Fruit fly (Drosophila melanogaster) whole organism, embryonic: ENCODE measurements around the gene Irp-1B.
A peak's percentile ranks its signal among the peaks of the same experiment; 100 is the strongest.

Experiments used
- Atf6 ChIP-seq: fragments of 200-800 bp; sonication (Bioruptor generic); IDR thresholded peaks from 2 replicates; pipeline ENCODE4 v1.3.6; 2022; ENCODE audit warnings: missing biosample characterization, missing genetic modification characterization
- BtbVII ChIP-seq: fragments of 200-800 bp; sonication (Bioruptor generic); optimal IDR thresholded peaks from 3 replicates; lab custom pipeline; 2017; ENCODE audit warnings: missing biosample characterization, mild to moderate bottlenecking, missing genetic modification characterization
- CG10959 ChIP-seq: fragments of 200-800 bp; sonication (Bioruptor generic); IDR thresholded peaks from 2 replicates; pipeline ENCODE4 v1.3.6; 2022; ENCODE audit warnings: missing biosample characterization, missing genetic modification characterization
- CG10979 ChIP-seq: fragments of 200-800 bp; sonication (Bioruptor generic); optimal IDR thresholded peaks from 2 replicates; lab custom pipeline; 2018; ENCODE audit warnings: missing biosample characterization, mild to moderate bottlenecking, missing genetic modification characterization, moderate library complexity
- CG11504 ChIP-seq: fragments of 200-800 bp; sonication (Bioruptor generic); optimal IDR thresholded peaks from 3 replicates; lab custom pipeline; 2019; ENCODE audit warnings: missing biosample characterization, mild to moderate bottlenecking, missing genetic modification characterization, moderate library complexity
- CG11696 ChIP-seq: fragments of 200-800 bp; sonication (Bioruptor generic); IDR thresholded peaks from 2 replicates; pipeline ENCODE4 v1.3.6; 2022; ENCODE audit warnings: missing biosample characterization, missing genetic modification characterization
- CG12744 ChIP-seq: fragments of 200-800 bp; sonication (Bioruptor generic); optimal IDR thresholded peaks from 2 replicates; lab custom pipeline; 2016; ENCODE audit warnings: missing biosample characterization, missing genetic modification characterization
- CG14667 ChIP-seq: fragments of 200-800 bp; sonication (Bioruptor generic); IDR thresholded peaks from 2 replicates; pipeline ENCODE4 v1.3.6; 2022; ENCODE audit warnings: missing biosample characterization, missing genetic modification characterization
- CG15601 ChIP-seq: fragments of 200-800 bp; sonication (Bioruptor generic); optimal IDR thresholded peaks from 3 replicates; lab custom pipeline; 2019; ENCODE audit warnings: missing biosample characterization, mild to moderate bottlenecking, missing genetic modification characterization, moderate library complexity
- CG1603 ChIP-seq: fragments of 200-800 bp; sonication (Bioruptor generic); optimal IDR thresholded peaks from 2 replicates; lab custom pipeline; 2019; ENCODE audit warnings: missing biosample characterization, mild to moderate bottlenecking, missing genetic modification characterization, moderate library complexity
- CG18599 ChIP-seq: fragments of 200-800 bp; sonication (Bioruptor generic); optimal IDR thresholded peaks from 3 replicates; lab custom pipeline; 2017; ENCODE audit warnings: missing biosample characterization, missing genetic modification characterization, mild to moderate bottlenecking, moderate library complexity, missing genetic modification reagents
- CG18619 ChIP-seq: fragments of 200-800 bp; sonication (Bioruptor generic); optimal IDR thresholded peaks from 3 replicates; lab custom pipeline; 2017; ENCODE audit warnings: missing biosample characterization, mild to moderate bottlenecking, missing genetic modification characterization
- CG30431 ChIP-seq: fragments of 200-800 bp; sonication (Bioruptor generic); optimal IDR thresholded peaks from 2 replicates; lab custom pipeline; 2017; ENCODE audit warnings: missing biosample characterization, missing genetic modification characterization
- CG3281 ChIP-seq: fragments of 200-800 bp; sonication (Bioruptor generic); optimal IDR thresholded peaks from 3 replicates; lab custom pipeline; 2017; ENCODE audit warnings: missing biosample characterization, mild to moderate bottlenecking, missing genetic modification characterization
- CG34224 ChIP-seq: fragments of 200-800 bp; sonication (Bioruptor generic); IDR thresholded peaks from 3 replicates; pipeline ENCODE4 v1.3.6; 2022; ENCODE audit warnings: missing biosample characterization, missing genetic modification characterization; ENCODE audit not compliant: partially characterized antibody
- CG4404 ChIP-seq: fragments of 200-800 bp; sonication (Bioruptor generic); IDR thresholded peaks from 2 replicates; pipeline ENCODE4 v1.3.6; 2022; ENCODE audit warnings: missing biosample characterization, missing genetic modification characterization
- CG5180 ChIP-seq: fragments of 200-800 bp; sonication (Bioruptor generic); optimal IDR thresholded peaks from 3 replicates; lab custom pipeline; 2017; ENCODE audit warnings: missing biosample characterization, missing genetic modification characterization, mild to moderate bottlenecking, moderate library complexity, missing genetic modification reagents
- CG7786 ChIP-seq: fragments of 200-800 bp; sonication (Bioruptor generic); optimal IDR thresholded peaks from 2 replicates; lab custom pipeline; 2016; ENCODE audit warnings: missing biosample characterization, missing genetic modification characterization
- Dp ChIP-seq: fragments of 200-800 bp; sonication (Bioruptor generic); optimal IDR thresholded peaks from 2 replicates; lab custom pipeline; 2018; ENCODE audit warnings: missing biosample characterization, mild to moderate bottlenecking, missing genetic modification characterization, moderate library complexity
- HmgZ ChIP-seq: fragments of 200-800 bp; sonication (Bioruptor generic); optimal IDR thresholded peaks from 2 replicates; lab custom pipeline; 2018; ENCODE audit warnings: missing biosample characterization, mild to moderate bottlenecking, missing genetic modification characterization
- Hmx ChIP-seq: fragments of 200-800 bp; sonication (Bioruptor generic); optimal IDR thresholded peaks from 2 replicates; lab custom pipeline; 2016; ENCODE audit warnings: missing biosample characterization, missing genetic modification characterization
- Hr39 ChIP-seq: fragments of >200 bp; optimal IDR thresholded peaks from 2 replicates; lab custom pipeline; 2017
- Hsf ChIP-seq: fragments of 200-800 bp; sonication (Bioruptor generic); optimal IDR thresholded peaks from 3 replicates; lab custom pipeline; 2016; ENCODE audit warnings: missing biosample characterization, missing genetic modification characterization
- Lhr ChIP-seq: fragments of 200-800 bp; sonication (Bioruptor generic); optimal IDR thresholded peaks from 3 replicates; lab custom pipeline; 2017; ENCODE audit warnings: mild to moderate bottlenecking, missing biosample characterization, missing genetic modification reagents, missing genetic modification characterization
- MESR4 ChIP-seq: fragments of 200-800 bp; sonication (Bioruptor generic); optimal IDR thresholded peaks from 2 replicates; lab custom pipeline; 2018; ENCODE audit warnings: missing biosample characterization, mild to moderate bottlenecking, missing genetic modification characterization, moderate library complexity
- Pdp1 ChIP-seq, 2 experiments: fragments of 200-800 bp; sonication (Bioruptor generic); optimal IDR thresholded peaks; 3 replicates each; lab custom pipeline; 2016; ENCODE audit warnings: missing biosample characterization in 2 of 2, missing genetic modification characterization in 2 of 2, mild to moderate bottlenecking in 1 of 2, moderate library complexity in 1 of 2
- Poxn ChIP-seq: fragments of 200-800 bp; sonication (Bioruptor generic); IDR thresholded peaks from 2 replicates; pipeline ENCODE4 v1.3.6; 2022; ENCODE audit warnings: missing biosample characterization, missing genetic modification characterization
- Sry-δ ChIP-seq: fragments of 200-800 bp; sonication (Bioruptor generic); optimal IDR thresholded peaks from 2 replicates; lab custom pipeline; 2016; ENCODE audit warnings: missing biosample characterization, missing genetic modification characterization
- YL-1 ChIP-seq: fragments of 200-800 bp; sonication (Bioruptor generic); optimal IDR thresholded peaks from 3 replicates; lab custom pipeline; 2017; ENCODE audit warnings: missing biosample characterization, mild to moderate bottlenecking, missing genetic modification characterization
- bcd ChIP-seq: fragments of 200-800 bp; sonication (Bioruptor generic); optimal IDR thresholded peaks from 2 replicates; lab custom pipeline; 2017; ENCODE audit warnings: missing biosample characterization, mild to moderate bottlenecking, missing genetic modification characterization
- bigmax ChIP-seq: fragments of 200-800 bp; sonication (Bioruptor generic); optimal IDR thresholded peaks from 2 replicates; lab custom pipeline; 2018; ENCODE audit warnings: missing biosample characterization, mild to moderate bottlenecking, missing genetic modification characterization
- cas ChIP-seq: fragments of 200-800 bp; sonication (Bioruptor generic); IDR thresholded peaks from 2 replicates; pipeline ENCODE4 v1.3.6; 2022; ENCODE audit warnings: missing biosample characterization, missing genetic modification characterization
- crp ChIP-seq, 2 experiments: fragments of 200-800 bp; sonication (Bioruptor generic); optimal IDR thresholded peaks; 2 replicates in 1 of 2; 3 replicates in 1 of 2; lab custom pipeline; 2017; ENCODE audit warnings: missing biosample characterization in 2 of 2, missing genetic modification characterization in 2 of 2, mild to moderate bottlenecking in 1 of 2, moderate library complexity in 1 of 2
- disco-r ChIP-seq: fragments of 200-800 bp; sonication (Bioruptor generic); optimal IDR thresholded peaks from 2 replicates; lab custom pipeline; 2016; ENCODE audit warnings: missing biosample characterization, missing genetic modification characterization
- gem ChIP-seq: fragments of 200-800 bp; sonication (Bioruptor generic); optimal IDR thresholded peaks from 2 replicates; lab custom pipeline; 2019; ENCODE audit warnings: missing biosample characterization, mild to moderate bottlenecking, missing genetic modification characterization, moderate library complexity
- gsb-n ChIP-seq: fragments of 200-800 bp; sonication (Bioruptor generic); optimal IDR thresholded peaks from 3 replicates; lab custom pipeline; 2018; ENCODE audit warnings: missing biosample characterization, mild to moderate bottlenecking, missing genetic modification characterization
- h ChIP-seq: fragments of >200 bp; optimal IDR thresholded peaks from 2 replicates; lab custom pipeline; 2017
- her ChIP-seq: fragments of 200-800 bp; sonication (Bioruptor generic); optimal IDR thresholded peaks from 2 replicates; lab custom pipeline; 2016; ENCODE audit warnings: missing biosample characterization, missing genetic modification characterization
- kni ChIP-seq: fragments of 200-800 bp; sonication (Bioruptor generic); optimal IDR thresholded peaks from 3 replicates; lab custom pipeline; 2017; ENCODE audit warnings: mild to moderate bottlenecking, missing biosample characterization, missing genetic modification reagents, missing genetic modification characterization
- lilli ChIP-seq: fragments of 200-800 bp; sonication (Bioruptor generic); optimal IDR thresholded peaks from 3 replicates; lab custom pipeline; 2016; ENCODE audit warnings: missing biosample characterization, missing genetic modification characterization
- mld ChIP-seq: fragments of 200-800 bp; sonication (Bioruptor generic); IDR thresholded peaks from 3 replicates; pipeline ENCODE4 v1.3.6; 2022; ENCODE audit warnings: missing biosample characterization, missing genetic modification characterization; ENCODE audit not compliant: partially characterized antibody
- phol ChIP-seq: fragments of 200-800 bp; sonication (Bioruptor generic); optimal IDR thresholded peaks from 3 replicates; lab custom pipeline; 2018; ENCODE audit warnings: missing biosample characterization, mild to moderate bottlenecking, missing genetic modification characterization, moderate library complexity
- pzg ChIP-seq: fragments of 200-800 bp; sonication (Bioruptor generic); optimal IDR thresholded peaks from 3 replicates; lab custom pipeline; 2018; ENCODE audit warnings: missing biosample characterization, mild to moderate bottlenecking, missing genetic modification characterization, moderate library complexity
- repo ChIP-seq: fragments of 200-800 bp; sonication (Bioruptor generic); optimal IDR thresholded peaks from 2 replicates; lab custom pipeline; 2016; ENCODE audit warnings: missing biosample characterization, missing genetic modification characterization
- sd ChIP-seq: fragments of 200-800 bp; sonication (Bioruptor generic); optimal IDR thresholded peaks from 3 replicates; lab custom pipeline; 2018; ENCODE audit warnings: missing biosample characterization, mild to moderate bottlenecking, missing genetic modification characterization, moderate library complexity
- sens ChIP-seq: fragments of 200-800 bp; sonication (Bioruptor generic); peaks from one replicate; lab custom pipeline; 2016; ENCODE audit warnings: missing biosample characterization, missing genetic modification characterization
- stwl ChIP-seq: fragments of 200-800 bp; sonication (Bioruptor generic); optimal IDR thresholded peaks from 3 replicates; lab custom pipeline; 2018; ENCODE audit warnings: missing biosample characterization, mild to moderate bottlenecking, missing genetic modification characterization, moderate library complexity
- sug ChIP-seq: fragments of 200-800 bp; optimal IDR thresholded peaks from 2 replicates; lab custom pipeline; 2019; ENCODE audit warnings: missing biosample characterization, mild to moderate bottlenecking, missing genetic modification characterization, moderate library complexity
- tap ChIP-seq: fragments of 200-800 bp; optimal IDR thresholded peaks from 3 replicates; lab custom pipeline; 2019; ENCODE audit warnings: missing biosample characterization, mild to moderate bottlenecking, missing genetic modification characterization, moderate library complexity
- trem ChIP-seq: fragments of 200-800 bp; optimal IDR thresholded peaks from 3 replicates; lab custom pipeline; 2019; ENCODE audit warnings: missing biosample characterization, mild to moderate bottlenecking, missing genetic modification characterization, moderate library complexity
- twi ChIP-seq: fragments of 200-800 bp; optimal IDR thresholded peaks from 2 replicates; lab custom pipeline; 2019; ENCODE audit warnings: missing biosample characterization, mild to moderate bottlenecking, missing genetic modification characterization, moderate library complexity

Gene Irp-1B

DNA sequence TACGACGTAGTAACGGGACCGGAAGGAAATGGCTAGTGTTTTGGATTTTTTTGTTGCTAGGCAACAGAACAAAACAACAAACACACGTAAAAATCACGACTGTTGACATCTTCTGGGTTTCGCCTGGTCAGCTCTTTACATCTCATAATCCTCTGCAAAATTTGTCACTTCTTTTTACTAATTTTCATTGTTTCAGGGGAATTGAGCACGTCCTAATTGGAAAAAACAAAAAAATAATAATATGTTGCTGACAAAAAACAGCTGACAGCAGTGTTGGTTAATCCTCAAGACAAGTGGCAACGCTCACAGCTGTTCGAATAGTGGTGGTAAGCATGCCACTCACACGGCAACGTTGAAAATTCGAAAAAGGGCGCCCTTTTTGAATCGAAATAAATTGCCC, 34.8 kb downstream of the Irp-1B start, which contains the start of gene Rfx (continued):
- peak; percentile 31 for TF ChIP-seq MESR4 (GFP tag; lab: Kevin White, UChicago)
- TF ChIP-seq HmgZ (tag; lab: Kevin White, UChicago), result peak; percentile 65
- TF ChIP-seq cas, result no peak
- TF ChIP-seq bigmax (GFP tag; lab: Kevin White, UChicago), result peak; percentile 27
- peak; percentile 37 for TF ChIP-seq CG15601
- TF ChIP-seq CG3281 (GFP tag; lab: Kevin White, UChicago), result peak; percentile 33
- peak; percentile 53 for TF ChIP-seq CG1603
- TF ChIP-seq Lhr (GFP tag; lab: Kevin White, UChicago), result peak; percentile 50
- TF ChIP-seq CG30431 (GFP tag; lab: Kevin White, UChicago), result no peak
- peak; percentile 11 for TF ChIP-seq kni
- TF ChIP-seq crp (GFP tag; optimal IDR thresholded peaks at IDR 0.05; lab: Kevin White, UChicago), result peak; percentile 98 to 100
- TF ChIP-seq mld (GFP tag; lab: Robert Waterston, UW), result no peak
- TF ChIP-seq CG4404 (GFP tag; lab: Robert Waterston, UW), result no peak
- TF ChIP-seq sug (tag; lab: Kevin White, UChicago), result peak; percentile 58
- peak; percentile 33 for TF ChIP-seq bcd (GFP tag; lab: Kevin White, UChicago)
- no peak for TF ChIP-seq CG11696 (GFP tag; lab: Robert Waterston, UW)
- no peak for TF ChIP-seq CG34224 (GFP tag; lab: Robert Waterston, UW)
- peak; percentile 19 for TF ChIP-seq CG12744 (GFP tag; lab: Kevin White, UChicago)
- TF ChIP-seq h (lab: Kevin White, UChicago), result no peak
- peak; percentile 15 for TF ChIP-seq CG7786 (GFP tag; lab: Kevin White, UChicago)
- no peak for TF ChIP-seq CG14667
- TF ChIP-seq CG18599 (GFP tag; lab: Kevin White, UChicago), result peak; percentile 41
- TF ChIP-seq gsb-n, result peak; percentile 36
- TF ChIP-seq CG18619 (GFP tag; lab: Kevin White, UChicago), result peak; percentile 16
- peak; percentile 35 for TF ChIP-seq Hsf (GFP tag; lab: Kevin White, UChicago)
- TF ChIP-seq sd (tag; lab: Kevin White, UChicago), result peak; percentile 17
- peak; percentile 75 for TF ChIP-seq sens
- TF ChIP-seq lilli (GFP tag; lab: Kevin White, UChicago), result peak; percentile 12
- TF ChIP-seq tap (tag; lab: Kevin White, UChicago), result no peak
- peak; percentile 97 for TF ChIP-seq Dp (GFP tag; lab: Kevin White, UChicago)
- TF ChIP-seq twi (tag; lab: Kevin White, UChicago), result peak; percentile 43
- peak; percentile 99 for TF ChIP-seq CG11504 (tag; lab: Kevin White, UChicago)
- TF ChIP-seq CG10959 (GFP tag; lab: Robert Waterston, UW), result no peak
- peak; percentile 63 for TF ChIP-seq trem (tag; lab: Kevin White, UChicago)
- peak; percentile 14 for TF ChIP-seq repo (GFP tag; lab: Kevin White, UChicago)
- TF ChIP-seq Atf6 (GFP tag; lab: Robert Waterston, UW), result no peak
- no peak for TF ChIP-seq Hr39 (lab: Kevin White, UChicago)
- no peak for TF ChIP-seq Poxn
- TF ChIP-seq YL-1, result peak; percentile 62
- peak; percentile 58 for TF ChIP-seq BtbVII (GFP tag; lab: Kevin White, UChicago)
- no peak for TF ChIP-seq Hmx
- TF ChIP-seq CG5180 (GFP tag; lab: Kevin White, UChicago), result peak; percentile 9
- TF ChIP-seq stwl (tag; lab: Kevin White, UChicago), result peak; percentile 69
- TF ChIP-seq gem (tag; lab: Kevin White, UChicago), result peak; percentile 4
- TF ChIP-seq Sry-δ (GFP tag; lab: Kevin White, UChicago), result peak; percentile 65
- TF ChIP-seq Pdp1 (GFP tag; optimal IDR thresholded peaks at IDR 0.05; lab: Kevin White, UChicago), result peak in 1 of 2 experiments; percentile 34
- peak; percentile 13 for TF ChIP-seq disco-r (GFP tag; lab: Kevin White, UChicago)
- peak; percentile 88 for TF ChIP-seq pzg (GFP tag; lab: Kevin White, UChicago)
- peak; percentile 35 for TF ChIP-seq phol (tag; lab: Kevin White, UChicago)
- peak; percentile 24 for TF ChIP-seq her (GFP tag; lab: Kevin White, UChicago)
- peak; percentile 15 for TF ChIP-seq CG10979 (tag; lab: Kevin White, UChicago)
